Fruit fly (Drosophila melanogaster) whole organism, wandering third instar larva: ENCODE measurements around the gene dsf.
A peak's percentile ranks its signal among the peaks of the same experiment; 100 is the strongest.

Experiments used
- Abd-B ChIP-seq: fragments of >200 bp; optimal IDR thresholded peaks from 2 replicates; lab custom pipeline; 2017; ENCODE audit warnings: missing biosample characterization, missing genetic modification characterization
- CG32264 ChIP-seq: fragments of 200-800 bp; sonication (Bioruptor generic); optimal IDR thresholded peaks from 2 replicates; lab custom pipeline; 2016; ENCODE audit warnings: missing biosample characterization, missing genetic modification characterization
- CG9705 ChIP-seq: fragments of 200-800 bp; sonication (Bioruptor generic); optimal IDR thresholded peaks from 2 replicates; lab custom pipeline; 2018; ENCODE audit warnings: missing biosample characterization, mild to moderate bottlenecking, missing genetic modification characterization
- CrebA ChIP-seq: fragments of 200-800 bp; sonication (Bioruptor generic); optimal IDR thresholded peaks from 2 replicates; lab custom pipeline; 2016; ENCODE audit warnings: missing biosample characterization, mild to moderate bottlenecking, missing genetic modification characterization, borderline replicate concordance
- Dfd ChIP-seq: fragments of >200 bp; optimal IDR thresholded peaks from 2 replicates; lab custom pipeline; 2017; ENCODE audit warnings: missing biosample characterization, missing genetic modification characterization
- Dif ChIP-seq: fragments of 200-275, 200-300 bp; sonication (Bioruptor generic); optimal IDR thresholded peaks from 2 replicates; lab custom pipeline; 2018; ENCODE audit warnings: missing biosample characterization, missing genetic modification characterization; ENCODE audit not compliant: partially characterized antibody
- GATAd ChIP-seq: sonication (Bioruptor generic); optimal IDR thresholded peaks from 2 replicates; lab custom pipeline; 2016; ENCODE audit warnings: missing biosample characterization, missing genetic modification characterization
- HLH106 ChIP-seq: fragments of 200-800 bp; optimal IDR thresholded peaks from 3 replicates; lab custom pipeline; 2019; ENCODE audit warnings: missing biosample characterization, mild to moderate bottlenecking, missing genetic modification characterization, moderate library complexity
- Hnf4 ChIP-seq: fragments of 200-800 bp; sonication (Bioruptor generic); optimal IDR thresholded peaks from 2 replicates; lab custom pipeline; 2016; ENCODE audit warnings: missing biosample characterization, mild to moderate bottlenecking, missing genetic modification characterization
- Hr78 ChIP-seq: fragments of >200 bp; optimal IDR thresholded peaks from 2 replicates; lab custom pipeline; 2017; ENCODE audit warnings: missing biosample characterization, missing genetic modification characterization
- Hr83 ChIP-seq: fragments of 200-300 bp; sonication (Bioruptor generic); optimal IDR thresholded peaks from 2 replicates; lab custom pipeline; 2016; ENCODE audit warnings: missing biosample characterization, mild to moderate bottlenecking, missing genetic modification characterization, moderate library complexity; ENCODE audit not compliant: poor library complexity, severe bottlenecking
- Jra ChIP-seq: sonication (Bioruptor generic); optimal IDR thresholded peaks from 2 replicates; lab custom pipeline; 2016; ENCODE audit warnings: missing biosample characterization, missing genetic modification characterization
- Mio ChIP-seq: sonication (Bioruptor generic); optimal IDR thresholded peaks from 2 replicates; lab custom pipeline; 2016; ENCODE audit warnings: missing biosample characterization, missing genetic modification characterization
- Myc ChIP-seq: fragments of >200 bp; optimal IDR thresholded peaks from 2 replicates; lab custom pipeline; 2017
- N ChIP-seq: fragments of >200 bp; optimal IDR thresholded peaks from 2 replicates; lab custom pipeline; 2018; ENCODE audit warnings: missing biosample characterization, missing external identifiers, missing genetic modification characterization
- OdsH ChIP-seq: fragments of 200-800 bp; sonication (Bioruptor generic); optimal IDR thresholded peaks from 2 replicates; lab custom pipeline; 2016; ENCODE audit warnings: missing biosample characterization, mild to moderate bottlenecking, missing genetic modification characterization
- Rel ChIP-seq, 2 experiments: fragments of 200-800 bp; sonication (Bioruptor generic) in 1 of 2; optimal IDR thresholded peaks; 2 replicates in 1 of 2; 3 replicates in 1 of 2; lab custom pipeline; 2016 to 2019; ENCODE audit warnings: mild to moderate bottlenecking in 2 of 2, missing biosample characterization in 2 of 2, missing genetic modification characterization in 2 of 2, moderate library complexity in 1 of 2
- Sp1 ChIP-seq: fragments of 200-800 bp; sonication (Bioruptor generic); optimal IDR thresholded peaks from 3 replicates; lab custom pipeline; 2019; ENCODE audit warnings: missing biosample characterization, mild to moderate bottlenecking, missing genetic modification characterization, moderate library complexity
- Vsx2 ChIP-seq: fragments of 200-300, 225-300 bp; sonication (Bioruptor generic); optimal IDR thresholded peaks from 2 replicates; lab custom pipeline; 2018; ENCODE audit warnings: missing biosample characterization, missing genetic modification characterization; ENCODE audit not compliant: partially characterized antibody
- br ChIP-seq: fragments of 200-800 bp; sonication (Bioruptor generic); optimal IDR thresholded peaks from 2 replicates; lab custom pipeline; 2016; ENCODE audit warnings: missing biosample characterization, missing genetic modification characterization
- brk ChIP-seq: fragments of 200-800 bp; sonication (Bioruptor generic); optimal IDR thresholded peaks from 2 replicates; lab custom pipeline; 2016; ENCODE audit warnings: missing biosample characterization, mild to moderate bottlenecking, missing genetic modification characterization
- dl ChIP-seq, 2 experiments: fragments of 175-275, 200-275 bp in 1 of 2; fragments of 200-275 bp in 1 of 2; sonication (Bioruptor generic); optimal IDR thresholded peaks; lab custom pipeline; 2018; ENCODE audit warnings: mild to moderate bottlenecking in 2 of 2, missing biosample characterization in 2 of 2, missing genetic modification characterization in 2 of 2, moderate library complexity in 2 of 2; ENCODE audit not compliant: partially characterized antibody in 2 of 2, insufficient read depth in 1 of 2
- dmrt93B ChIP-seq: fragments of 200-800 bp; sonication (Bioruptor generic); optimal IDR thresholded peaks from 2 replicates; lab custom pipeline; 2018; ENCODE audit warnings: missing biosample characterization, mild to moderate bottlenecking, missing genetic modification characterization
- dsf ChIP-seq: sonication (Bioruptor generic); optimal IDR thresholded peaks from 2 replicates; lab custom pipeline; 2016; ENCODE audit warnings: missing biosample characterization, missing genetic modification characterization, borderline replicate concordance
- ey ChIP-seq: fragments of 200-800 bp; sonication (Bioruptor generic); optimal IDR thresholded peaks from 2 replicates; lab custom pipeline; 2016; ENCODE audit warnings: missing biosample characterization, missing genetic modification characterization
- foxo ChIP-seq, 2 experiments: fragments of 200-800 bp; sonication (Bioruptor generic); optimal IDR thresholded peaks; 2 replicates in 1 of 2; 3 replicates in 1 of 2; lab custom pipeline; 2016 to 2017; ENCODE audit warnings: missing biosample characterization in 2 of 2, missing genetic modification characterization in 2 of 2
- fru ChIP-seq: fragments of 200-800 bp; sonication (Bioruptor generic); optimal IDR thresholded peaks from 3 replicates; lab custom pipeline; 2016; ENCODE audit warnings: missing biosample characterization, mild to moderate bottlenecking, missing genetic modification characterization
- h ChIP-seq: fragments of 200-800 bp; sonication (Bioruptor generic); optimal IDR thresholded peaks from 3 replicates; lab custom pipeline; 2016; ENCODE audit warnings: missing biosample characterization, mild to moderate bottlenecking, missing genetic modification characterization
- jim ChIP-seq: fragments of 175-275, 200-325 bp; sonication (Bioruptor generic); optimal IDR thresholded peaks from 2 replicates; lab custom pipeline; 2016; ENCODE audit warnings: missing biosample characterization, mild to moderate bottlenecking, missing genetic modification characterization
- lola ChIP-seq: fragments of >200 bp; optimal IDR thresholded peaks from 2 replicates; lab custom pipeline; 2017; ENCODE audit warnings: missing biosample characterization, missing genetic modification characterization
- pan ChIP-seq: fragments of >200 bp; optimal IDR thresholded peaks from 2 replicates; lab custom pipeline; 2017
- psq ChIP-seq: fragments of 200-800 bp; sonication (Bioruptor generic); optimal IDR thresholded peaks from 3 replicates; lab custom pipeline; 2017; ENCODE audit warnings: missing biosample characterization, mild to moderate bottlenecking, missing genetic modification characterization, moderate library complexity
- rgr ChIP-seq: fragments of 200-800 bp; sonication (Bioruptor generic); optimal IDR thresholded peaks from 3 replicates; lab custom pipeline; 2016; ENCODE audit warnings: missing biosample characterization, mild to moderate bottlenecking, missing genetic modification characterization
- sage ChIP-seq: fragments of 200-800 bp; sonication (Bioruptor generic); optimal IDR thresholded peaks from 2 replicates; lab custom pipeline; 2016; ENCODE audit warnings: missing biosample characterization, mild to moderate bottlenecking, missing genetic modification characterization
- sv ChIP-seq: fragments of 200-800 bp; sonication (Bioruptor generic); optimal IDR thresholded peaks from 3 replicates; lab custom pipeline; 2016; ENCODE audit warnings: missing biosample characterization, missing genetic modification characterization
- tai ChIP-seq: sonication (Bioruptor generic); optimal IDR thresholded peaks from 2 replicates; lab custom pipeline; 2016; ENCODE audit warnings: missing biosample characterization, missing genetic modification characterization
- usp ChIP-seq: fragments of >200 bp; optimal IDR thresholded peaks from 2 replicates; lab custom pipeline; 2017; ENCODE audit warnings: missing biosample characterization, missing genetic modification characterization
- woc ChIP-seq: sonication (Bioruptor generic); optimal IDR thresholded peaks from 2 replicates; lab custom pipeline; 2016; ENCODE audit warnings: missing biosample characterization, mild to moderate bottlenecking, missing genetic modification characterization

The dsf gene

dm6 chr2L:5902898-5903297, 22.8 kb upstream of the dsf start:
- TF ChIP-seq Jra, result no peak
- no peak for TF ChIP-seq br (GFP tag; lab: Kevin White, UChicago)
- TF ChIP-seq CrebA (GFP tag; lab: Kevin White, UChicago), result no peak

- TF ChIP-seq lola (GFP tag; lab: Kevin White, UChicago) (no peak), Hnf4 (peak; percentile 88), Dif (GFP tag; lab: Kevin White, UChicago) (no peak), dmrt93B (GFP tag; lab: Kevin White, UChicago) (peak; percentile 49), dsf (peak; percentile 54), ey (GFP tag; lab: Kevin White, UChicago) (peak; percentile 21), Hr83 (GFP tag; lab: Kevin White, UChicago) (peak; percentile 91), pan (lab: Kevin White, UChicago) (no peak), usp (no peak), CG32264 (peak; percentile 32), Vsx2 (no peak), OdsH (GFP tag; lab: Kevin White, UChicago) (peak; percentile 71), Jra (peak; percentile 51), sage (GFP tag; lab: Kevin White, UChicago) (no peak), jim (no peak), psq (GFP tag; lab: Kevin White, UChicago) (peak; percentile 48), Rel (GFP tag; optimal IDR thresholded peaks at IDR 0.05; lab: Kevin White, UChicago) (no peak), Rel (tag; optimal IDR thresholded peaks at IDR 0.05; lab: Kevin White, UChicago) (no peak), Hr78 (no peak), GATAd (GFP tag; lab: Kevin White, UChicago) (peak; percentile 27), Abd-B (GFP tag; lab: Kevin White, UChicago) (no peak), Myc (lab: Kevin White, UChicago) (no peak), Mio (GFP tag; lab: Kevin White, UChicago) (no peak), fru (GFP tag; lab: Kevin White, UChicago) (peak; percentile 30), N (no peak), CG9705 (GFP tag; lab: Kevin White, UChicago) (peak; percentile 63), HLH106 (tag; lab: Kevin White, UChicago) (peak; percentile 32), brk (no peak), Sp1 (GFP tag; lab: Kevin White, UChicago) (peak; percentile 49), tai (GFP tag; lab: Kevin White, UChicago) (peak; percentile 87), rgr (GFP tag; lab: Kevin White, UChicago) (peak; percentile 76), foxo (GFP tag; optimal IDR thresholded peaks at IDR 0.05; lab: Kevin White, UChicago) (peak in 1 of 2 experiments; percentile 52), CrebA (GFP tag; lab: Kevin White, UChicago) (no peak), dl (GFP tag; optimal IDR thresholded peaks at IDR 0.05; lab: Kevin White, UChicago; ENCODE audit: insufficient read depth in 1 of 2, partially characterized antibody in 2 of 2) (no peak), h (GFP tag; lab: Kevin White, UChicago) (peak; percentile 69), br (GFP tag; lab: Kevin White, UChicago) (peak; percentile 76), Dfd (GFP tag; lab: Kevin White, UChicago) (no peak), sv (GFP tag; lab: Kevin White, UChicago) (no peak), woc (GFP tag; lab: Kevin White, UChicago) (no peak)
Measured at dm6 chr2L:5904585-5904984, 21.2 kb upstream of the dsf start, which contains the start of gene CG9021. CG9021 (minus strand) TSS chr2L:5904689.
